Fruit fly (Drosophila melanogaster) whole organism, embryonic: ENCODE results near the gene crm.

ENCODE experiments used
- Bgb ChIP-seq: fragments of 200-800 bp; sonication (Bioruptor generic); IDR thresholded peaks from 2 replicates; pipeline ENCODE4 v1.3.6; 2022; ENCODE audit warnings: missing biosample characterization, missing genetic modification characterization; ENCODE audit not compliant: partially characterized antibody
- CG1024 ChIP-seq: fragments of 200-800 bp; sonication (Bioruptor generic); IDR thresholded peaks from 2 replicates; pipeline ENCODE4 v1.3.6; 2022; ENCODE audit warnings: missing biosample characterization, missing genetic modification characterization
- CG11247 ChIP-seq: fragments of 200-800 bp; sonication (Bioruptor generic); IDR thresholded peaks from 2 replicates; pipeline ENCODE4 v1.3.6; 2022; ENCODE audit warnings: missing biosample characterization, missing genetic modification characterization
- CG11560 ChIP-seq: fragments of 200-800 bp; sonication (Bioruptor generic); IDR thresholded peaks from 3 replicates; pipeline ENCODE4 v1.3.6; 2022; ENCODE audit warnings: missing biosample characterization, missing genetic modification characterization
- CG12104 ChIP-seq: fragments of 200-800 bp; sonication (Bioruptor generic); optimal IDR thresholded peaks from 3 replicates; lab custom pipeline; 2016; ENCODE audit warnings: missing biosample characterization, missing genetic modification characterization
- CG15479 ChIP-seq: fragments of 200-800 bp; sonication (Bioruptor generic); optimal IDR thresholded peaks from 3 replicates; lab custom pipeline; 2019; ENCODE audit warnings: missing biosample characterization, mild to moderate bottlenecking, missing genetic modification characterization, moderate library complexity
- CG15696 ChIP-seq: fragments of 200-800 bp; sonication (Bioruptor generic); optimal IDR thresholded peaks from 2 replicates; lab custom pipeline; 2019; ENCODE audit warnings: missing biosample characterization, mild to moderate bottlenecking, missing genetic modification characterization, moderate library complexity
- CG16813 ChIP-seq: fragments of 200-800 bp; sonication (Bioruptor generic); IDR thresholded peaks from 3 replicates; pipeline ENCODE4 v1.3.6; 2022; ENCODE audit warnings: missing biosample characterization, missing genetic modification characterization; ENCODE audit not compliant: partially characterized antibody
- CG17568 ChIP-seq: fragments of 200-800 bp; sonication (Bioruptor generic); optimal IDR thresholded peaks from 2 replicates; lab custom pipeline; 2018; ENCODE audit warnings: missing biosample characterization, mild to moderate bottlenecking, missing genetic modification characterization, moderate library complexity
- CG3065 ChIP-seq: fragments of 200-800 bp; sonication (Bioruptor generic); optimal IDR thresholded peaks from 2 replicates; lab custom pipeline; 2016; ENCODE audit warnings: missing biosample characterization, missing genetic modification characterization
- CG33213 ChIP-seq: fragments of 200-800 bp; sonication (Bioruptor generic); optimal IDR thresholded peaks from 3 replicates; lab custom pipeline; 2016; ENCODE audit warnings: missing biosample characterization, missing genetic modification characterization
- CG34376 ChIP-seq: fragments of 200-800 bp; sonication (Bioruptor generic); optimal IDR thresholded peaks from 2 replicates; lab custom pipeline; 2018; ENCODE audit warnings: missing biosample characterization, mild to moderate bottlenecking, missing genetic modification characterization
- CG4360 ChIP-seq: fragments of 200-800 bp; sonication (Bioruptor generic); IDR thresholded peaks from 2 replicates; pipeline ENCODE4 v1.3.6; 2022; ENCODE audit warnings: missing biosample characterization, missing genetic modification characterization
- CG4424 ChIP-seq: fragments of 200-800 bp; sonication (Bioruptor generic); optimal IDR thresholded peaks from 3 replicates; lab custom pipeline; 2016; ENCODE audit warnings: missing biosample characterization, missing genetic modification characterization
- CG8359 ChIP-seq: fragments of 200-800 bp; sonication (Bioruptor generic); optimal IDR thresholded peaks from 2 replicates; lab custom pipeline; 2017; ENCODE audit warnings: missing biosample characterization, mild to moderate bottlenecking, missing genetic modification characterization, borderline replicate concordance
- CG8924 ChIP-seq: fragments of 200-800 bp; optimal IDR thresholded peaks from 3 replicates; lab custom pipeline; 2019; ENCODE audit warnings: missing biosample characterization, mild to moderate bottlenecking, missing genetic modification characterization, moderate library complexity
- CoRest ChIP-seq: fragments of 200-800 bp; sonication (Bioruptor generic); optimal IDR thresholded peaks from 3 replicates; lab custom pipeline; 2018; ENCODE audit warnings: missing biosample characterization, mild to moderate bottlenecking, missing genetic modification characterization, moderate library complexity
- Dad ChIP-seq: fragments of 200-800 bp; sonication (Bioruptor generic); optimal IDR thresholded peaks from 3 replicates; lab custom pipeline; 2016; ENCODE audit warnings: missing biosample characterization, missing genetic modification characterization
- Deaf1 ChIP-seq: fragments of 200-800 bp; optimal IDR thresholded peaks from 3 replicates; lab custom pipeline; 2019; ENCODE audit warnings: missing biosample characterization, mild to moderate bottlenecking, missing genetic modification characterization, moderate library complexity
- Drgx ChIP-seq: fragments of 200-800 bp; sonication (Bioruptor generic); IDR thresholded peaks from 2 replicates; pipeline ENCODE4 v1.3.6; 2022; ENCODE audit warnings: missing biosample characterization, missing genetic modification characterization
- Hr39 ChIP-seq: fragments of >200 bp; optimal IDR thresholded peaks from 2 replicates; lab custom pipeline; 2017
- Hsf ChIP-seq: fragments of 200-800 bp; sonication (Bioruptor generic); optimal IDR thresholded peaks from 3 replicates; lab custom pipeline; 2016; ENCODE audit warnings: missing biosample characterization, missing genetic modification characterization
- Mes4 ChIP-seq: fragments of 200-800 bp; sonication (Bioruptor generic); optimal IDR thresholded peaks from 2 replicates; lab custom pipeline; 2016; ENCODE audit warnings: missing biosample characterization, missing genetic modification characterization
- Nf-YB ChIP-seq: fragments of 200-800 bp; sonication (Bioruptor generic); optimal IDR thresholded peaks from 3 replicates; lab custom pipeline; 2019; ENCODE audit warnings: missing biosample characterization, mild to moderate bottlenecking, missing genetic modification characterization, moderate library complexity
- Pdp1 ChIP-seq, 2 experiments: fragments of 200-800 bp; sonication (Bioruptor generic); optimal IDR thresholded peaks; 3 replicates each; lab custom pipeline; 2016; ENCODE audit warnings: missing biosample characterization in 2 of 2, missing genetic modification characterization in 2 of 2, mild to moderate bottlenecking in 1 of 2, moderate library complexity in 1 of 2
- Poxn ChIP-seq: fragments of 200-800 bp; sonication (Bioruptor generic); IDR thresholded peaks from 2 replicates; pipeline ENCODE4 v1.3.6; 2022; ENCODE audit warnings: missing biosample characterization, missing genetic modification characterization
- Sry-δ ChIP-seq: fragments of 200-800 bp; sonication (Bioruptor generic); optimal IDR thresholded peaks from 2 replicates; lab custom pipeline; 2016; ENCODE audit warnings: missing biosample characterization, missing genetic modification characterization
- Ssrp ChIP-seq: fragments of 200-800 bp; sonication (Bioruptor generic); optimal IDR thresholded peaks from 2 replicates; lab custom pipeline; 2018; ENCODE audit warnings: missing biosample characterization, mild to moderate bottlenecking, missing genetic modification characterization, moderate library complexity
- amos ChIP-seq: fragments of 200-800 bp; sonication (Bioruptor generic); IDR thresholded peaks from 2 replicates; pipeline ENCODE4 v1.3.6; 2022; ENCODE audit warnings: missing biosample characterization, missing genetic modification characterization; ENCODE audit not compliant: partially characterized antibody
- ase ChIP-seq: fragments of 200-800 bp; sonication (Bioruptor generic); IDR thresholded peaks from 3 replicates; pipeline ENCODE4 v1.3.6; 2022; ENCODE audit warnings: missing biosample characterization, missing genetic modification characterization
- bcd ChIP-seq: fragments of 200-800 bp; sonication (Bioruptor generic); optimal IDR thresholded peaks from 2 replicates; lab custom pipeline; 2017; ENCODE audit warnings: missing biosample characterization, mild to moderate bottlenecking, missing genetic modification characterization
- ci ChIP-seq: fragments of 200-800 bp; sonication (Bioruptor generic); IDR thresholded peaks from 3 replicates; pipeline ENCODE4 v1.3.6; 2022; ENCODE audit warnings: missing biosample characterization, missing genetic modification characterization
- da ChIP-seq: fragments of 200-800 bp; sonication (Bioruptor generic); optimal IDR thresholded peaks from 2 replicates; lab custom pipeline; 2016; ENCODE audit warnings: missing biosample characterization, missing genetic modification characterization
- danr ChIP-seq: fragments of 200-800 bp; sonication (Bioruptor generic); IDR thresholded peaks from 2 replicates; pipeline ENCODE4 v1.3.6; 2022; ENCODE audit warnings: missing biosample characterization, missing genetic modification characterization
- dm ChIP-seq: fragments of 200-800 bp; sonication (Bioruptor generic); optimal IDR thresholded peaks from 3 replicates; lab custom pipeline; 2016; ENCODE audit warnings: missing biosample characterization, missing genetic modification characterization
- fd64A ChIP-seq: fragments of 200-800 bp; sonication (Bioruptor generic); optimal IDR thresholded peaks from 3 replicates; lab custom pipeline; 2018; ENCODE audit warnings: missing biosample characterization, mild to moderate bottlenecking, missing genetic modification characterization
- fu2 ChIP-seq: fragments of 200-800 bp; sonication (Bioruptor generic); optimal IDR thresholded peaks from 2 replicates; lab custom pipeline; 2016; ENCODE audit warnings: missing biosample characterization, missing genetic modification characterization
- grau ChIP-seq: fragments of 200-800 bp; optimal IDR thresholded peaks from 3 replicates; lab custom pipeline; 2019; ENCODE audit warnings: missing biosample characterization, mild to moderate bottlenecking, missing genetic modification characterization, moderate library complexity
- hkb ChIP-seq, 2 experiments: fragments of 200-800 bp in 1 of 2; fragments of >200 bp in 1 of 2; sonication (Bioruptor generic) in 1 of 2; IDR thresholded peaks in 1 of 2; optimal IDR thresholded peaks in 1 of 2; 2 replicates each; pipeline versions ENCODE4 v1.3.6 to Lab custom; 2017 to 2022; ENCODE audit warnings: missing biosample characterization in 1 of 2, missing genetic modification characterization in 1 of 2
- kay ChIP-seq: fragments of 200-800 bp; sonication (Bioruptor generic); optimal IDR thresholded peaks from 2 replicates; lab custom pipeline; 2016; ENCODE audit warnings: missing biosample characterization, missing genetic modification characterization
- lbe ChIP-seq: fragments of 200-800 bp; sonication (Bioruptor generic); optimal IDR thresholded peaks from 2 replicates; lab custom pipeline; 2016; ENCODE audit warnings: missing biosample characterization, mild to moderate bottlenecking, missing genetic modification characterization
- oc ChIP-seq: fragments of 200-800 bp; sonication (Bioruptor generic); optimal IDR thresholded peaks from 2 replicates; lab custom pipeline; 2018; ENCODE audit warnings: missing biosample characterization, mild to moderate bottlenecking, missing genetic modification characterization, moderate library complexity
- onecut ChIP-seq: fragments of 200-800 bp; sonication (Bioruptor generic); IDR thresholded peaks from 2 replicates; pipeline ENCODE4 v1.3.6; 2022; ENCODE audit warnings: missing biosample characterization, missing genetic modification characterization
- pum ChIP-seq: fragments of 200-800 bp; sonication (Bioruptor generic); optimal IDR thresholded peaks from 2 replicates; lab custom pipeline; 2016; ENCODE audit warnings: missing biosample characterization, missing genetic modification characterization
- pzg ChIP-seq: fragments of 200-800 bp; sonication (Bioruptor generic); optimal IDR thresholded peaks from 3 replicates; lab custom pipeline; 2018; ENCODE audit warnings: missing biosample characterization, mild to moderate bottlenecking, missing genetic modification characterization, moderate library complexity
- repo ChIP-seq: fragments of 200-800 bp; sonication (Bioruptor generic); optimal IDR thresholded peaks from 2 replicates; lab custom pipeline; 2016; ENCODE audit warnings: missing biosample characterization, missing genetic modification characterization
- row ChIP-seq: fragments of 200-800 bp; sonication (Bioruptor generic); IDR thresholded peaks from 3 replicates; pipeline ENCODE4 v1.3.6; 2022; ENCODE audit warnings: missing biosample characterization, missing genetic modification characterization
- seq ChIP-seq: fragments of 200-800 bp; sonication (Bioruptor generic); IDR thresholded peaks from 2 replicates; pipeline ENCODE4 v1.3.6; 2022; ENCODE audit warnings: missing biosample characterization, missing genetic modification characterization
- wor ChIP-seq: fragments of 200-800 bp; sonication (Bioruptor generic); IDR thresholded peaks from 2 replicates; pipeline ENCODE4 v1.3.6; 2022; ENCODE audit warnings: missing biosample characterization, missing genetic modification characterization
- zen ChIP-seq: fragments of 200-800 bp; sonication (Bioruptor generic); optimal IDR thresholded peaks from 3 replicates; lab custom pipeline; 2018; ENCODE audit warnings: missing biosample characterization, mild to moderate bottlenecking, missing genetic modification characterization, moderate library complexity
- zen2 ChIP-seq: fragments of 200-800 bp; sonication (Bioruptor generic); IDR thresholded peaks from 3 replicates; pipeline ENCODE4 v1.3.6; 2022; ENCODE audit warnings: missing biosample characterization, missing genetic modification characterization; ENCODE audit not compliant: partially characterized antibody

Gene crm

dm6 chrX:2703693-2704092 lies 34.9 kb downstream of the crm start, which contains the start of gene Ugalt (continued):
- TF ChIP-seq pum (peak; percentile 100), Deaf1 (tag; lab: Kevin White, UChicago) (peak; percentile 95), Mes4 (GFP tag; lab: Kevin White, UChicago) (peak; percentile 100), dm (peak; percentile 100), row (GFP tag; lab: Robert Waterston, UW) (peak; percentile 100), Nf-YB (GFP tag; lab: Kevin White, UChicago) (peak; percentile 94), CG8924 (peak; percentile 100), lbe (GFP tag; lab: Kevin White, UChicago) (peak; percentile 99), amos (GFP tag; lab: Robert Waterston, UW) (peak; percentile 36; the same call in 1 of the 2 replicates), zen2 (GFP tag; lab: Robert Waterston, UW) (no peak), CG33213 (GFP tag; lab: Kevin White, UChicago) (peak; percentile 100), ci (GFP tag; lab: Robert Waterston, UW) (peak; percentile 100), Ssrp (peak; percentile 100), Bgb (peak; percentile 50), Dad (GFP tag; lab: Kevin White, UChicago) (peak; percentile 100), fu2 (GFP tag; lab: Kevin White, UChicago) (peak; percentile 100), seq (GFP tag; lab: Robert Waterston, UW) (peak; percentile 100), ase (GFP tag; lab: Robert Waterston, UW) (peak; percentile 100), CG12104 (GFP tag; lab: Kevin White, UChicago) (peak; percentile 100), Poxn (GFP tag; lab: Robert Waterston, UW) (peak; percentile 100), CoRest (peak; percentile 100), Sry-δ (GFP tag; lab: Kevin White, UChicago) (peak; percentile 94), CG11560 (tag; lab: Robert Waterston, UW) (peak; percentile 98), wor (GFP tag; lab: Robert Waterston, UW) (peak; percentile 100), pzg (GFP tag; lab: Kevin White, UChicago) (peak; percentile 89), da (GFP tag; lab: Kevin White, UChicago) (peak; percentile 100), CG4424 (GFP tag; lab: Kevin White, UChicago) (peak; percentile 100), Hsf (GFP tag; lab: Kevin White, UChicago) (peak; percentile 100), danr (GFP tag; lab: Robert Waterston, UW) (peak; percentile 100), CG34376 (GFP tag; lab: Kevin White, UChicago) (peak; percentile 100), zen (tag; lab: Kevin White, UChicago) (peak; percentile 100), CG3065 (GFP tag; lab: Kevin White, UChicago) (peak; percentile 100), CG11247 (peak; percentile 100), CG15696 (tag; lab: Kevin White, UChicago) (peak; percentile 100), CG4360 (GFP tag; lab: Robert Waterston, UW) (peak; percentile 100), CG8359 (GFP tag; lab: Kevin White, UChicago) (peak; percentile 98), onecut (GFP tag; lab: Robert Waterston, UW) (peak; percentile 100), oc (tag; lab: Kevin White, UChicago) (peak; percentile 100), CG15479 (GFP tag; lab: Kevin White, UChicago) (peak; percentile 72), kay (GFP tag; lab: Kevin White, UChicago) (peak; percentile 100), grau (tag; lab: Kevin White, UChicago) (peak; percentile 100), Pdp1 (GFP tag; optimal IDR thresholded peaks at IDR 0.05; lab: Kevin White, UChicago) (peak; percentile 100), repo (GFP tag; lab: Kevin White, UChicago) (peak; percentile 100), CG17568 (GFP tag; lab: Kevin White, UChicago) (peak; percentile 100), fd64A (GFP tag; lab: Kevin White, UChicago) (peak; percentile 100), CG16813 (no peak), CG1024 (peak; percentile 100), Hr39 (no peak), hkb (optimal IDR thresholded peaks at IDR 0.05; lab: Kevin White, UChicago) (no peak), hkb (GFP tag; IDR thresholded peaks at IDR 0.05; lab: Robert Waterston, UW) (peak; percentile 100), Drgx (GFP tag; lab: Robert Waterston, UW) (peak; percentile 100), bcd (peak; percentile 100)
